Fruit fly (Drosophila melanogaster): Measurements from ENCODE around the gene CG7251.

DNA sequence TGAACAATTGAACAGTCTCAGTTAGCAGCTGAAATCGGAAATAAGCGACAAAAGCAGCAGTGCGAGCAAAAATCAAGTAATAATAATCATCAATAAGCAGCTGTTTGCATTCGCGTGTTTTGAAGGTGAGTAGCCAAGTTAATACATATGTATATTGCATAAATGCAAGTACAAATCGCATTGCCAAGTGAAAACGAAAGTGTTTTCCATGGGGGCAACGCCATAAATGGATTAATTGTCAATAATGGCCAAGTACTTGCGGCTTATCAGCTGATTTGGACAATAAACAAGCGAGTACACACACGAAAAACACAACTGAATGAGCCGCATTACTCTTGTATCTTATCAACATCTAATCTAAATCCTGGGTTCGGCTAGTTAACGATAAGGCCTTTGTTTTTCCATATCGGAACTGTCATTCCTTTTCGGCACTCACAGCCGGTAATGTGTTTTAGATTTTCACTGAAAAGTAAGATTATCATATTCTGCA, 40.9 kb downstream of the CG7251 start:
- TF ChIP-seq ey (GFP tag; optimal IDR thresholded peaks at IDR 0.05) (no peak), foxo (GFP tag; optimal IDR thresholded peaks at IDR 0.05) (no peak), HLH106 (tag; optimal IDR thresholded peaks at IDR 0.05) (no peak), Dfd (GFP tag; optimal IDR thresholded peaks at IDR 0.05) (no peak), h (GFP tag; optimal IDR thresholded peaks at IDR 0.05) (no peak), usp (GFP tag; optimal IDR thresholded peaks at IDR 0.05) (no peak), CG9705 (GFP tag; optimal IDR thresholded peaks at IDR 0.05) (no peak), N (GFP tag; optimal IDR thresholded peaks at IDR 0.05) (no peak)

Measured in whole organism, wandering third instar larva.